Fruit fly (Drosophila melanogaster) whole organism, wandering third instar larva: ENCODE data around the gene Trxr2.

ENCODE experiments used
- Abd-B ChIP-seq: fragments of >200 bp; optimal IDR thresholded peaks from 2 replicates; lab custom pipeline; 2017; ENCODE audit warnings: missing biosample characterization, missing genetic modification characterization
- CG32264 ChIP-seq: fragments of 200-800 bp; sonication (Bioruptor generic); optimal IDR thresholded peaks from 2 replicates; lab custom pipeline; 2016; ENCODE audit warnings: missing biosample characterization, missing genetic modification characterization
- CG9705 ChIP-seq: fragments of 200-800 bp; sonication (Bioruptor generic); optimal IDR thresholded peaks from 2 replicates; lab custom pipeline; 2018; ENCODE audit warnings: missing biosample characterization, mild to moderate bottlenecking, missing genetic modification characterization
- CrebA ChIP-seq: fragments of 200-800 bp; sonication (Bioruptor generic); optimal IDR thresholded peaks from 2 replicates; lab custom pipeline; 2016; ENCODE audit warnings: missing biosample characterization, mild to moderate bottlenecking, missing genetic modification characterization, borderline replicate concordance
- Dif ChIP-seq: fragments of 200-275, 200-300 bp; sonication (Bioruptor generic); optimal IDR thresholded peaks from 2 replicates; lab custom pipeline; 2018; ENCODE audit warnings: missing biosample characterization, missing genetic modification characterization; ENCODE audit not compliant: partially characterized antibody
- GATAd ChIP-seq: sonication (Bioruptor generic); optimal IDR thresholded peaks from 2 replicates; lab custom pipeline; 2016; ENCODE audit warnings: missing biosample characterization, missing genetic modification characterization
- HLH106 ChIP-seq: fragments of 200-800 bp; optimal IDR thresholded peaks from 3 replicates; lab custom pipeline; 2019; ENCODE audit warnings: missing biosample characterization, mild to moderate bottlenecking, missing genetic modification characterization, moderate library complexity
- Hr78 ChIP-seq: fragments of >200 bp; optimal IDR thresholded peaks from 2 replicates; lab custom pipeline; 2017; ENCODE audit warnings: missing biosample characterization, missing genetic modification characterization
- Hr83 ChIP-seq: fragments of 200-300 bp; sonication (Bioruptor generic); optimal IDR thresholded peaks from 2 replicates; lab custom pipeline; 2016; ENCODE audit warnings: missing biosample characterization, mild to moderate bottlenecking, missing genetic modification characterization, moderate library complexity; ENCODE audit not compliant: poor library complexity, severe bottlenecking
- Mio ChIP-seq: sonication (Bioruptor generic); optimal IDR thresholded peaks from 2 replicates; lab custom pipeline; 2016; ENCODE audit warnings: missing biosample characterization, missing genetic modification characterization
- Myc ChIP-seq: fragments of >200 bp; optimal IDR thresholded peaks from 2 replicates; lab custom pipeline; 2017
- N ChIP-seq: fragments of >200 bp; optimal IDR thresholded peaks from 2 replicates; lab custom pipeline; 2018; ENCODE audit warnings: missing biosample characterization, missing external identifiers, missing genetic modification characterization
- OdsH ChIP-seq: fragments of 200-800 bp; sonication (Bioruptor generic); optimal IDR thresholded peaks from 2 replicates; lab custom pipeline; 2016; ENCODE audit warnings: missing biosample characterization, mild to moderate bottlenecking, missing genetic modification characterization
- Rel ChIP-seq, 2 experiments: fragments of 200-800 bp; sonication (Bioruptor generic) in 1 of 2; optimal IDR thresholded peaks; 2 replicates in 1 of 2; 3 replicates in 1 of 2; lab custom pipeline; 2016 to 2019; ENCODE audit warnings: mild to moderate bottlenecking in 2 of 2, missing biosample characterization in 2 of 2, missing genetic modification characterization in 2 of 2, moderate library complexity in 1 of 2
- Sp1 ChIP-seq: fragments of 200-800 bp; sonication (Bioruptor generic); optimal IDR thresholded peaks from 3 replicates; lab custom pipeline; 2019; ENCODE audit warnings: missing biosample characterization, mild to moderate bottlenecking, missing genetic modification characterization, moderate library complexity
- Vsx2 ChIP-seq: fragments of 200-300, 225-300 bp; sonication (Bioruptor generic); optimal IDR thresholded peaks from 2 replicates; lab custom pipeline; 2018; ENCODE audit warnings: missing biosample characterization, missing genetic modification characterization; ENCODE audit not compliant: partially characterized antibody
- br ChIP-seq: fragments of 200-800 bp; sonication (Bioruptor generic); optimal IDR thresholded peaks from 2 replicates; lab custom pipeline; 2016; ENCODE audit warnings: missing biosample characterization, missing genetic modification characterization
- brk ChIP-seq: fragments of 200-800 bp; sonication (Bioruptor generic); optimal IDR thresholded peaks from 2 replicates; lab custom pipeline; 2016; ENCODE audit warnings: missing biosample characterization, mild to moderate bottlenecking, missing genetic modification characterization
- dmrt93B ChIP-seq: fragments of 200-800 bp; sonication (Bioruptor generic); optimal IDR thresholded peaks from 2 replicates; lab custom pipeline; 2018; ENCODE audit warnings: missing biosample characterization, mild to moderate bottlenecking, missing genetic modification characterization
- dsf ChIP-seq: sonication (Bioruptor generic); optimal IDR thresholded peaks from 2 replicates; lab custom pipeline; 2016; ENCODE audit warnings: missing biosample characterization, missing genetic modification characterization, borderline replicate concordance
- ey ChIP-seq: fragments of 200-800 bp; sonication (Bioruptor generic); optimal IDR thresholded peaks from 2 replicates; lab custom pipeline; 2016; ENCODE audit warnings: missing biosample characterization, missing genetic modification characterization
- foxo ChIP-seq, 2 experiments: fragments of 200-800 bp; sonication (Bioruptor generic); optimal IDR thresholded peaks; 2 replicates in 1 of 2; 3 replicates in 1 of 2; lab custom pipeline; 2016 to 2017; ENCODE audit warnings: missing biosample characterization in 2 of 2, missing genetic modification characterization in 2 of 2
- fru ChIP-seq: fragments of 200-800 bp; sonication (Bioruptor generic); optimal IDR thresholded peaks from 3 replicates; lab custom pipeline; 2016; ENCODE audit warnings: missing biosample characterization, mild to moderate bottlenecking, missing genetic modification characterization
- h ChIP-seq: fragments of 200-800 bp; sonication (Bioruptor generic); optimal IDR thresholded peaks from 3 replicates; lab custom pipeline; 2016; ENCODE audit warnings: missing biosample characterization, mild to moderate bottlenecking, missing genetic modification characterization
- jim ChIP-seq: fragments of 175-275, 200-325 bp; sonication (Bioruptor generic); optimal IDR thresholded peaks from 2 replicates; lab custom pipeline; 2016; ENCODE audit warnings: missing biosample characterization, mild to moderate bottlenecking, missing genetic modification characterization
- lola ChIP-seq: fragments of >200 bp; optimal IDR thresholded peaks from 2 replicates; lab custom pipeline; 2017; ENCODE audit warnings: missing biosample characterization, missing genetic modification characterization
- pan ChIP-seq: fragments of >200 bp; optimal IDR thresholded peaks from 2 replicates; lab custom pipeline; 2017
- sage ChIP-seq: fragments of 200-800 bp; sonication (Bioruptor generic); optimal IDR thresholded peaks from 2 replicates; lab custom pipeline; 2016; ENCODE audit warnings: missing biosample characterization, mild to moderate bottlenecking, missing genetic modification characterization
- sv ChIP-seq: fragments of 200-800 bp; sonication (Bioruptor generic); optimal IDR thresholded peaks from 3 replicates; lab custom pipeline; 2016; ENCODE audit warnings: missing biosample characterization, missing genetic modification characterization
- tai ChIP-seq: sonication (Bioruptor generic); optimal IDR thresholded peaks from 2 replicates; lab custom pipeline; 2016; ENCODE audit warnings: missing biosample characterization, missing genetic modification characterization
- usp ChIP-seq: fragments of >200 bp; optimal IDR thresholded peaks from 2 replicates; lab custom pipeline; 2017; ENCODE audit warnings: missing biosample characterization, missing genetic modification characterization
- woc ChIP-seq: sonication (Bioruptor generic); optimal IDR thresholded peaks from 2 replicates; lab custom pipeline; 2016; ENCODE audit warnings: missing biosample characterization, mild to moderate bottlenecking, missing genetic modification characterization

The Trxr2 gene

dm6 chr3L:22549926-22550325 lies at the start of gene Trxr2:
Gene Trxr2 (plus strand): TSS chr3L:22550226.
- no peak for TF ChIP-seq woc (GFP tag; lab: Kevin White, UChicago)
- TF ChIP-seq Hr78 (GFP tag; lab: Kevin White, UChicago), result no peak
- TF ChIP-seq Myc (lab: Kevin White, UChicago), result no peak
- no peak for TF ChIP-seq pan (lab: Kevin White, UChicago)

DNA sequence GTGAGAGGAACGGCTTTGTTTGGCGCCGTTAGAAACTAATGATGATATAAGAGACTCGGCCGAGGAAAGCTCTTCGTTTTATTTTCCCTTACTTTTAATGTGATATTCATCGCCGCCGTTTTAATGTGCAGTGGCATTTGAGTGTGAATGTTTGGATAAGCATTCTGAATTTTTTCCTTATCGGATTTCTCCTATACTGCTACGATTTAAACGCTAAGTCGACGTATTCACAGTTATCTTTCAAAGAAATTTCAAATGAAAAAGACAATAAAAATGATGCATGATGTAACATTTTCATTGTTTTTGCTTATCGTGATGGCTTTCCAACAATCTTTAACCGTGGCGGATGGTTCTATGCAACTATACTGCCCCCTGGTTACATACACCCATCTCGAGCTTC lies 48.7 kb upstream of the Trxr2 start, which contains the start of gene CG43312:
Gene CG43312, plus strand, starts transcription at position 301 of the 400 bp plus-strand sequence.
- TF ChIP-seq lola (GFP tag; lab: Kevin White, UChicago) (no peak), sage (GFP tag; lab: Kevin White, UChicago) (no peak), h (GFP tag; lab: Kevin White, UChicago) (no peak), usp (no peak)
- TF ChIP-seq, all 38 proteins: peak for 0

- no peak for TF ChIP-seq Hr83
- TF ChIP-seq jim (GFP tag; lab: Kevin White, UChicago), result no peak
- no peak for TF ChIP-seq lola (GFP tag; lab: Kevin White, UChicago)
- no peak for TF ChIP-seq pan (lab: Kevin White, UChicago)
- no peak for TF ChIP-seq dsf
- TF ChIP-seq Mio (GFP tag; lab: Kevin White, UChicago), result no peak
- no peak for TF ChIP-seq tai (GFP tag; lab: Kevin White, UChicago)
- no peak for TF ChIP-seq Myc (lab: Kevin White, UChicago)
- TF ChIP-seq sage (GFP tag; lab: Kevin White, UChicago), result no peak
- TF ChIP-seq br, result no peak
- TF ChIP-seq Hr78 (GFP tag; lab: Kevin White, UChicago), result no peak
- TF ChIP-seq Vsx2 (GFP tag; lab: Kevin White, UChicago), result no peak
- TF ChIP-seq, all 38 proteins: peak for 0
Observed at dm6 chr3L:22503730-22504129, 46.3 kb upstream of the Trxr2 start, which contains the start of gene CG43331. Gene CG43331 (minus strand): TSS chr3L:22503830.

DNA sequence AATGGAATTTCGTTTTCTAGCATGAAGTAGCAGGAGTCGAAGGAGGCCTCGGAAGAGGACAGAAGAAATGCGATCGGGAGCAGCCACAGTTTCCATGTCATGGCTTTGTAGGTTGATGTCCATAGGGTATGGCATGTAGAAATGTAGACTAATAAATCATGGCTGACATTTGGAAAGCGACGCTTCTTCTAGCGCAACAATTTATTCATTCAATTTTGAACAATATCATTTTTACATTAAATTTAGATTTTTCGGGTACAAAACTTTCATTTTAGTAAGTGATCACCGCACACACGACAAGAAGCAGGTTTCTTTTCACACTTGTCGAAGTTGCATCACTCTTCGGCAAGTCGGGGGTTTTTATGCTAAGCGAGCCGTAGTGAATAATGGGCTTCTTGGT lies 45.7 kb upstream of the Trxr2 start, which contains the start of gene CG43330:
Gene CG43330, minus strand, starts transcription at position 101 of the 400 bp plus-strand sequence.
- no peak for TF ChIP-seq OdsH
- no peak for TF ChIP-seq CG9705 (GFP tag; lab: Kevin White, UChicago)
- TF ChIP-seq br, result no peak
- TF ChIP-seq tai (GFP tag; lab: Kevin White, UChicago), result no peak
- TF ChIP-seq brk, result no peak
- TF ChIP-seq Dif (GFP tag; lab: Kevin White, UChicago), result no peak
- TF ChIP-seq ey (GFP tag; lab: Kevin White, UChicago), result no peak
- no peak for TF ChIP-seq usp
- no peak for TF ChIP-seq Myc (lab: Kevin White, UChicago)
- no peak for TF ChIP-seq sv (GFP tag; lab: Kevin White, UChicago)

DNA sequence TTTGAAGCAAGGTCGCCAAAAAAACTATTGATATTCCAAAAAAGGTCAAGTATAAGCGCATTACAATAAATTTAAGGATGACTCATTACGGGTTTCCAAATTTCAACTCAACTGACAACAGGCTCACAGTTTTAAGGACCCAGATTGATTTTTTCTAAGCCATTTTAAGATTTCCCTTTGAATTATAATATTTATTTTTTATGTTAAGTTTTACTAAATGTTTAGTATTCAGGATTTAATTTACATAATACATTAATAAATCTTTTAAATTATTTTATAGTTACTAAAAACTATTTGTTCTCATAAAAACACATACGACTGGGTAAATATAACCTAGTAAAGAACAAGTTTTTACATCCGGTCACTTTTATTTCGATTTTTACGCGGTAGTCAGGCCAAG lies 44.9 kb upstream of the Trxr2 start, which contains the start of gene CG43329:
Gene CG43329, minus strand, starts transcription at position 101 of the 400 bp plus-strand sequence.
- TF ChIP-seq CrebA (GFP tag; lab: Kevin White, UChicago) (no peak), Sp1 (GFP tag; lab: Kevin White, UChicago) (no peak), h (GFP tag; lab: Kevin White, UChicago) (no peak), Dif (GFP tag; lab: Kevin White, UChicago) (no peak), usp (no peak), HLH106 (tag; lab: Kevin White, UChicago) (no peak), CG9705 (GFP tag; lab: Kevin White, UChicago) (no peak), CG32264 (GFP tag; lab: Kevin White, UChicago) (no peak), fru (no peak), Mio (GFP tag; lab: Kevin White, UChicago) (no peak), N (no peak), Abd-B (GFP tag; lab: Kevin White, UChicago) (no peak), jim (GFP tag; lab: Kevin White, UChicago) (no peak), foxo (GFP tag; optimal IDR thresholded peaks at IDR 0.05; lab: Kevin White, UChicago) (no peak), sage (GFP tag; lab: Kevin White, UChicago) (no peak), dmrt93B (GFP tag; lab: Kevin White, UChicago) (no peak), br (no peak), dsf (no peak), Rel (GFP tag; optimal IDR thresholded peaks at IDR 0.05; lab: Kevin White, UChicago) (no peak), Rel (tag; optimal IDR thresholded peaks at IDR 0.05; lab: Kevin White, UChicago) (no peak), GATAd (GFP tag; lab: Kevin White, UChicago) (no peak)
